Worm (Caenorhabditis elegans) whole organism, L2 larva: ENCODE measurements around the gene hsp-60.
A peak's percentile ranks its signal among the peaks of the same experiment; 100 is the strongest.

Experiments
- C34F6.9 ChIP-seq: fragments of 150-350 bp; optimal IDR thresholded peaks from 2 replicates; lab custom pipeline; 2014; ENCODE audit warnings: missing biosample characterization, missing genetic modification characterization
- F13H6.1 ChIP-seq: sonication (generic microtip); optimal IDR thresholded peaks from 2 replicates; lab custom pipeline; 2016; ENCODE audit warnings: missing genetic modification characterization, missing compliant biosample characterization
- R02D3.7 ChIP-seq: fragments of 150-350 bp; optimal IDR thresholded peaks from 2 replicates; lab custom pipeline; 2014; ENCODE audit warnings: missing biosample characterization, missing genetic modification characterization
- ZK546.5 ChIP-seq: sonication (generic microtip); optimal IDR thresholded peaks from 2 replicates; lab custom pipeline; 2017; ENCODE audit warnings: missing biosample characterization, missing genetic modification characterization
- alr-1 ChIP-seq: fragments of 150-350 bp; optimal IDR thresholded peaks from 2 replicates; lab custom pipeline; 2014; ENCODE audit warnings: missing biosample characterization, missing genetic modification characterization
- blmp-1 ChIP-seq: sonication (generic microtip); optimal IDR thresholded peaks from 2 replicates; lab custom pipeline; 2017; ENCODE audit warnings: missing genetic modification characterization, mild to moderate bottlenecking, missing compliant biosample characterization, antibody characterized with exemption, moderate library complexity; ENCODE audit not compliant: insufficient read depth
- ceh-16 ChIP-seq: fragments of 150-350 bp; optimal IDR thresholded peaks from 2 replicates; lab custom pipeline; 2014; ENCODE audit warnings: missing biosample characterization, missing genetic modification characterization
- ceh-82 ChIP-seq: fragments of 150-350 bp; optimal IDR thresholded peaks from 2 replicates; lab custom pipeline; 2014; ENCODE audit warnings: missing biosample characterization, missing genetic modification characterization
- crh-2 ChIP-seq: sonication (generic microtip); optimal IDR thresholded peaks from 2 replicates; lab custom pipeline; 2017; ENCODE audit warnings: missing biosample characterization, missing genetic modification characterization
- egl-27 ChIP-seq: sonication (generic microtip); optimal IDR thresholded peaks from 3 replicates; lab custom pipeline; 2017; ENCODE audit warnings: missing biosample characterization, missing genetic modification reagents, missing genetic modification characterization
- elt-3 ChIP-seq: sonication (generic microtip); optimal IDR thresholded peaks from 2 replicates; lab custom pipeline; 2017; ENCODE audit warnings: missing biosample characterization, missing genetic modification characterization
- fos-1 ChIP-seq: fragments of 150-350 bp; optimal IDR thresholded peaks from 2 replicates; lab custom pipeline; 2014; ENCODE audit warnings: missing biosample characterization, missing genetic modification characterization
- gmeb-1 ChIP-seq: fragments of 150-350 bp; optimal IDR thresholded peaks from 2 replicates; lab custom pipeline; 2014; ENCODE audit warnings: missing biosample characterization, missing genetic modification characterization
- lin-11 ChIP-seq: fragments of 150-350 bp; sonication (generic microtip); optimal IDR thresholded peaks from 2 replicates; lab custom pipeline; 2014; ENCODE audit warnings: missing biosample characterization, missing genetic modification characterization, inconsistent platforms, mixed read lengths
- lin-13 ChIP-seq: fragments of 150-350 bp; optimal IDR thresholded peaks from 2 replicates; lab custom pipeline; 2014; ENCODE audit warnings: missing biosample characterization, missing genetic modification reagents, missing genetic modification characterization
- lin-39 ChIP-seq: fragments of 150-350 bp; optimal IDR thresholded peaks from 2 replicates; lab custom pipeline; 2014; ENCODE audit warnings: missing biosample characterization, missing genetic modification reagents, missing genetic modification characterization
- mbf-1 ChIP-seq: sonication (generic microtip); optimal IDR thresholded peaks from 2 replicates; lab custom pipeline; 2017; ENCODE audit warnings: missing biosample characterization, missing genetic modification characterization
- mdl-1 ChIP-seq, 2 experiments: fragments of 150-350 bp in 1 of 2; sonication (generic microtip) in 1 of 2; optimal IDR thresholded peaks; 2 replicates each; lab custom pipeline; 2017; ENCODE audit warnings: missing biosample characterization in 2 of 2, missing genetic modification characterization in 2 of 2
- nhr-11 ChIP-seq: fragments of 150-350 bp; optimal IDR thresholded peaks from 2 replicates; lab custom pipeline; 2014; ENCODE audit warnings: missing biosample characterization, missing genetic modification characterization
- nhr-12 ChIP-seq: fragments of 150-350 bp; optimal IDR thresholded peaks from 2 replicates; lab custom pipeline; 2014; ENCODE audit warnings: missing biosample characterization, missing genetic modification characterization
- nhr-25 ChIP-seq: fragments of 150-350 bp; sonication (generic microtip); optimal IDR thresholded peaks from 3 replicates; lab custom pipeline; 2014; ENCODE audit warnings: missing biosample characterization, missing genetic modification characterization
- nhr-77 ChIP-seq: fragments of 150-350 bp; optimal IDR thresholded peaks from 2 replicates; lab custom pipeline; 2014; ENCODE audit warnings: missing biosample characterization, missing genetic modification characterization
- peb-1 ChIP-seq: fragments of 150-350 bp; optimal IDR thresholded peaks from 2 replicates; lab custom pipeline; 2014; ENCODE audit warnings: missing biosample characterization, missing genetic modification characterization
- sma-3 ChIP-seq: sonication (generic microtip); optimal IDR thresholded peaks from 2 replicates; lab custom pipeline; 2016; ENCODE audit warnings: missing genetic modification reagents, missing genetic modification characterization, missing compliant biosample characterization
- sma-9 ChIP-seq, 2 experiments: fragments of 150-350 bp in 1 of 2; sonication (generic microtip) in 1 of 2; optimal IDR thresholded peaks; 2 replicates each; lab custom pipeline; 2014 to 2016; ENCODE audit warnings: missing genetic modification characterization in 2 of 2, mild to moderate bottlenecking in 1 of 2, missing biosample characterization in 1 of 2, missing compliant biosample characterization in 1 of 2, missing genetic modification reagents in 1 of 2, moderate library complexity in 1 of 2
- snpc-4 ChIP-seq: fragments of 150-350 bp; optimal IDR thresholded peaks from 2 replicates; lab custom pipeline; 2014; ENCODE audit warnings: missing biosample characterization, missing genetic modification characterization
- unc-39 ChIP-seq: fragments of 150-350 bp; optimal IDR thresholded peaks from 2 replicates; lab custom pipeline; 2014; ENCODE audit warnings: missing biosample characterization, missing genetic modification characterization
- unc-55 ChIP-seq: fragments of 150-350 bp; sonication (generic microtip); optimal IDR thresholded peaks from 3 replicates; lab custom pipeline; 2014; ENCODE audit warnings: missing biosample characterization, missing genetic modification reagents, missing genetic modification characterization
- zag-1 ChIP-seq: fragments of 150-350 bp; optimal IDR thresholded peaks from 2 replicates; lab custom pipeline; 2014; ENCODE audit warnings: missing biosample characterization, missing genetic modification characterization
- ztf-1 ChIP-seq: fragments of 200-800 bp; sonication (Bioruptor generic); conservative IDR thresholded peaks from 2 replicates; pipeline ENCODE4 v1.3.6; 2022; ENCODE audit warnings: missing genetic modification characterization, missing compliant biosample characterization
- ztf-11 ChIP-seq: sonication (generic microtip); optimal IDR thresholded peaks from 2 replicates; lab custom pipeline; 2017; ENCODE audit warnings: missing biosample characterization, missing genetic modification characterization
- ztf-4 ChIP-seq: fragments of 150-350 bp; optimal IDR thresholded peaks from 2 replicates; lab custom pipeline; 2014; ENCODE audit warnings: missing biosample characterization, missing genetic modification characterization

The hsp-60 gene

DNA sequence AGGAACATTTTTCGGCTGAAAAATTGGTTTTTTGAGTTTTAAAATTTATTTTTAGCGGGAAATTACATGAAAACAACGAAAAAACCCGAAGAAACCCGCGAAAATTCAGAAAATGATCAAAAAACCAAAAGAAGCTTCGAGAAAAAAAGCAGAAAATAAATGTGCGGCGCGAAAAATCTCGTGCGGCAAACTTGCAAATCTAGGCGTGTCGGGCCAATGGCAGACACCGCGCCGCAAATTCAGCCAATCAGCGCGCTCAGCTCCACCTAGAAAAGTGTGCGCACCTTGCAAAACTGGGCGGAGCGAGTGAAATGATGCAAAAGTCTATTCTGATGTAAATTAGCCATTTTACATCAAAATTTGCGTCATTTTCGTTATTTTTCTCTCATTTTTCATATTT lies 627 bp upstream of the hsp-60 start, which contains the start of gene Y22D7AL.10 (continued):
- TF ChIP-seq ceh-82 (tag; lab: Kevin White, UChicago) (peak; percentile 84), elt-3 (tag; lab: Kevin White, UChicago) (no peak), gmeb-1 (peak; percentile 96), mbf-1 (tag; lab: Kevin White, UChicago) (peak; percentile 56), lin-11 (tag; lab: Kevin White, UChicago) (peak; percentile 100), sma-3 (GFP tag; lab: Kevin White, UChicago) (peak; percentile 99)

DNA sequence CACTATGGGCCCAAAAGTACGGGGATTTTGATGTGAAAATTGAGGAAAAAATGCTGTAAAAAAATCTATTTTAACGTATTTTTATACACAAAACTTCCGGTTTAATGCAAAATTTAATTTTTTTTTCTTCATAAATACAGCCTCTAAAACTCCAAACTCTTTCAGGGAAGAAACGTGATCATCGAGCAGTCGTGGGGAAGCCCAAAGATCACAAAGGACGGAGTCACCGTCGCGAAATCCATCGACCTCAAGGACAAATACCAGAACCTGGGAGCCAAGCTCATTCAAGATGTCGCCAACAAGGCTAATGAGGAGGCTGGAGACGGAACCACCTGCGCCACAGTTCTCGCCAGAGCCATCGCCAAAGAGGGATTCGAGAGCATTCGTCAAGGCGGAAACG lies 348 bp downstream of the hsp-60 start:
- TF ChIP-seq ceh-82 (tag; lab: Kevin White, UChicago), result no peak
- no peak for TF ChIP-seq nhr-25 (tag; lab: Kevin White, UChicago)
- TF ChIP-seq blmp-1, result no peak
- no peak for TF ChIP-seq ztf-11
- no peak for TF ChIP-seq C34F6.9 (tag; lab: Kevin White, UChicago)
- TF ChIP-seq gmeb-1, result no peak
- no peak for TF ChIP-seq peb-1 (tag; lab: Kevin White, UChicago)
- TF ChIP-seq mdl-1 (tag; optimal IDR thresholded peaks at IDR 0.05; lab: Kevin White, UChicago), result no peak
- no peak for TF ChIP-seq unc-39 (tag; lab: Kevin White, UChicago)
- TF ChIP-seq egl-27, result no peak
- no peak for TF ChIP-seq unc-55 (GFP tag; lab: Kevin White, UChicago)
- no peak for TF ChIP-seq nhr-11 (tag; lab: Kevin White, UChicago)
- TF ChIP-seq F13H6.1, result no peak
- TF ChIP-seq nhr-77 (tag; lab: Kevin White, UChicago), result no peak
- no peak for TF ChIP-seq ztf-1
- TF ChIP-seq R02D3.7 (tag; lab: Kevin White, UChicago), result no peak
- no peak for TF ChIP-seq zag-1 (tag; lab: Kevin White, UChicago)
- no peak for TF ChIP-seq snpc-4 (tag; lab: Kevin White, UChicago)

DNA sequence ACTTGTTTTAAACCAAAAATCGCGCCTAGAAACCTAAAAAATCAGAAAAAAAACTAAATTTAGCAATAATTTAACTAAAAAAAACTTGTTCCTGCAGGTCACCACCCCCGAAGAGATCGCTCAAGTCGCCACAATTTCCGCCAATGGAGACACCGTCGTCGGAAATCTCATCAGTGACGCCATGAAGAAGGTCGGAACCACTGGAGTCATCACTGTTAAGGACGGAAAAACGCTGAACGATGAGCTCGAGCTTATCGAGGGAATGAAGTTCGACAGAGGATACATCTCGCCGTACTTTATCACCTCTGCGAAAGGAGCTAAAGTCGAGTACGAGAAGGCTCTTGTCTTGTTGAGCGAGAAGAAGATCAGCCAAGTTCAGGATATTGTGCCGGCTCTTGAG lies 1.8 kb downstream of the hsp-60 start:
- TF ChIP-seq F13H6.1 (no peak), blmp-1 (no peak), lin-39 (tag; lab: Kevin White, UChicago) (no peak), alr-1 (tag; lab: Kevin White, UChicago) (no peak), sma-3 (GFP tag; lab: Kevin White, UChicago) (no peak), nhr-12 (tag; lab: Kevin White, UChicago) (no peak), sma-9 (GFP tag; optimal IDR thresholded peaks at IDR 0.05; lab: Kevin White, UChicago) (no peak), sma-9 (tag; optimal IDR thresholded peaks at IDR 0.05; lab: Kevin White, UChicago) (no peak), fos-1 (tag; lab: Kevin White, UChicago) (no peak), ztf-1 (no peak), unc-55 (GFP tag; lab: Kevin White, UChicago) (no peak), ceh-16 (tag; lab: Kevin White, UChicago) (no peak)

DNA sequence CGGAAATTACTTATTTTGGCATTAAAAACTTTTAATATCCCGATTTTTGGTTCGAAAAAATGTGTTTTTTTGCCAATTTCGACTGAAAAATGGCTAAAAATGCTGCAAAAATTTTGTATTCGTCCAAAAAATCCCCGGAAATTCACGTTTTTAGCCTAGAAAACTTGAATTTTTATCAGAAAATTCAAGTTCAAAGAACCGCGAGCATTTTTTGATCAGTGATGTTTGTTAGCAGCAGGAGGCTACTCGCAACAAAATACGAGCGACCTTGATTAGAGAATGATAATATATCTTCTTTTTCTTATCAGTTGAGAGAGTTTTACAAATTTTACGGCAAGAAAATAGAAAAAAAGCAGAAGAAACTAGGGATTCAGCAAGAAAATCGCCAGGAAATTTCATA lies 2.8 kb downstream of the hsp-60 start:
- peak; percentile 2 for TF ChIP-seq crh-2 (tag; lab: Kevin White, UChicago)
- TF ChIP-seq snpc-4 (tag; lab: Kevin White, UChicago), result no peak
- peak; percentile 62 for TF ChIP-seq sma-9 (GFP tag; optimal IDR thresholded peaks at IDR 0.05; lab: Kevin White, UChicago)
- TF ChIP-seq sma-9 (tag; optimal IDR thresholded peaks at IDR 0.05; lab: Kevin White, UChicago), result no peak
- TF ChIP-seq alr-1 (tag; lab: Kevin White, UChicago), result no peak
- TF ChIP-seq ZK546.5 (tag; lab: Kevin White, UChicago), result no peak
- peak; percentile 45 for TF ChIP-seq fos-1 (tag; lab: Kevin White, UChicago)
- TF ChIP-seq F13H6.1, result no peak
- TF ChIP-seq lin-11 (tag; lab: Kevin White, UChicago), result no peak
- TF ChIP-seq lin-13 (GFP tag; lab: Kevin White, UChicago), result peak; percentile 14

DNA sequence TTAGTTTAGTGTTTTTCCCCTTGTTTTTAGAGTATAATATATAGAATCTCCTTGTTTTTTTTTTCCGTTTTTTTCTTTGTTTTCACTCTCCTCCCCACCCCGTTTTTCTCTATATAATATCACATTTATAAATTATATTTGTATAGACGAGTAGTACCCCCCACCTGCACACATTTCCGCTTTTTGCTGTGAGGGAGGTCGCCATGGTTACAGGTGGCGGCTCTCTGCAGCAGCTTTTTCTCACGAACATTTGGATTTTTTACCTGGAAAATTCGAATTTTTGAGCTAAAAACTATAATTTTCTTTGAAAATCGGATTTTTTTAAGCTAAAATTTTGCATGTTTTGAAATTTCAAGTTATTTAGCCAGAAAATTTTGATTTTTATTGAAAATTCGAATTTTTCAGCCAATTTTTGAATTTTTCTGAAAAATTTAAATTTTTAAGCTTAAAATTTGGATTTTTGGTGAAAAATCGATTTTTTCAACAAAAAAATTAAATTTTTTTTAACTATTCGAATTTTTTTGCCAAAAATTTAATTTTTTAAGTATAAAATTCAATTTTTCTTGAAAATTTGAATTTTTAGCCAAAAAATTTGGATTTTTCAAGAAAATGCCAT lies 6.2 kb downstream of the hsp-60 start:
- no peak for TF ChIP-seq snpc-4 (tag; lab: Kevin White, UChicago)
- TF ChIP-seq ztf-4 (tag; lab: Kevin White, UChicago), result peak; percentile 38
